Worm (Caenorhabditis elegans) whole organism, L1 larva: Measurements from ENCODE around the gene ZK616.65.
A peak's percentile ranks its signal among the peaks of the same experiment; 100 is the strongest.

ENCODE experiments used
- C04F5.9 ChIP-seq: sonication (generic microtip); optimal IDR thresholded peaks from 2 replicates; lab custom pipeline; 2016; ENCODE audit warnings: missing genetic modification characterization, missing compliant biosample characterization
- C34B4.2 ChIP-seq: sonication (generic microtip); optimal IDR thresholded peaks from 2 replicates; lab custom pipeline; 2017; ENCODE audit warnings: mild to moderate bottlenecking, missing genetic modification characterization, missing compliant biosample characterization
- Y116A8C.19 ChIP-seq: sonication (generic microtip); optimal IDR thresholded peaks from 2 replicates; lab custom pipeline; 2016; ENCODE audit warnings: missing compliant biosample characterization, missing genetic modification characterization, borderline replicate concordance
- aha-1 ChIP-seq: fragments of 150-350 bp; optimal IDR thresholded peaks from 2 replicates; lab custom pipeline; 2014; ENCODE audit warnings: missing biosample characterization, missing genetic modification characterization
- alr-1 ChIP-seq: fragments of 200-800 bp; sonication (Bioruptor generic); optimal IDR thresholded peaks from 2 replicates; lab custom pipeline; 2018; ENCODE audit warnings: borderline replicate concordance, mild to moderate bottlenecking, missing genetic modification characterization, missing compliant biosample characterization
- aly-2 ChIP-seq: fragments of 150-350 bp; optimal IDR thresholded peaks from 2 replicates; lab custom pipeline; 2014; ENCODE audit warnings: missing biosample characterization, missing genetic modification characterization
- blmp-1 ChIP-seq: fragments of 150-350 bp; optimal IDR thresholded peaks from 2 replicates; lab custom pipeline; 2014; ENCODE audit warnings: missing biosample characterization, missing genetic modification characterization
- ceh-8 ChIP-seq: fragments of 200-800 bp; sonication (Bioruptor generic); optimal IDR thresholded peaks from 2 replicates; lab custom pipeline; 2018; ENCODE audit warnings: mild to moderate bottlenecking, missing genetic modification characterization, moderate library complexity, missing compliant biosample characterization
- ceh-82 ChIP-seq, 3 experiments: fragments of 150-350 bp in 1 of 3; sonication (generic microtip) in 2 of 3; optimal IDR thresholded peaks; 2 replicates each; lab custom pipeline; 2014 to 2017; ENCODE audit warnings: missing biosample characterization in 3 of 3, missing genetic modification characterization in 3 of 3
- ces-1 ChIP-seq: fragments of 150-350 bp; optimal IDR thresholded peaks from 2 replicates; lab custom pipeline; 2014; ENCODE audit warnings: missing biosample characterization, missing genetic modification reagents, missing genetic modification characterization
- dpl-1 ChIP-seq, 3 experiments: fragments of 150-350 bp in 2 of 3; sonication (generic microtip) in 1 of 3; optimal IDR thresholded peaks; 2 replicates each; lab custom pipeline; 2014 to 2017; ENCODE audit warnings: missing biosample characterization in 3 of 3, missing genetic modification characterization in 3 of 3, missing genetic modification reagents in 3 of 3
- efl-3 ChIP-seq: fragments of 200-800 bp; sonication (Bioruptor generic); optimal IDR thresholded peaks from 2 replicates; lab custom pipeline; 2018; ENCODE audit warnings: mild to moderate bottlenecking, missing genetic modification characterization, missing compliant biosample characterization
- egl-27 ChIP-seq, 2 experiments: fragments of 150-350 bp in 1 of 2; sonication (generic microtip); optimal IDR thresholded peaks; 3 replicates each; lab custom pipeline; 2017 to 2018; ENCODE audit warnings: missing biosample characterization in 2 of 2, missing genetic modification characterization in 2 of 2, missing genetic modification reagents in 2 of 2
- elt-3 ChIP-seq, 6 experiments: fragments of 150-350 bp in 1 of 6; sonication (generic microtip); optimal IDR thresholded peaks; 2 replicates each; lab custom pipeline; 2017 to 2018; ENCODE audit warnings: missing biosample characterization in 6 of 6, missing genetic modification characterization in 6 of 6, inconsistent platforms in 1 of 6
- ets-5 ChIP-seq: fragments of 200-800 bp; sonication (Bioruptor generic); IDR thresholded peaks from 2 replicates; pipeline ENCODE4 v1.3.6; 2022; ENCODE audit warnings: missing genetic modification characterization, missing compliant biosample characterization
- fkh-10 ChIP-seq: sonication (generic microtip); optimal IDR thresholded peaks from 2 replicates; lab custom pipeline; 2017; ENCODE audit warnings: missing biosample characterization, missing genetic modification reagents, missing genetic modification characterization
- fkh-4 ChIP-seq: sonication (generic microtip); optimal IDR thresholded peaks from 2 replicates; lab custom pipeline; 2016; ENCODE audit warnings: missing compliant biosample characterization, missing genetic modification characterization, borderline replicate concordance
- fos-1 ChIP-seq: fragments of 150-350 bp; optimal IDR thresholded peaks from 2 replicates; lab custom pipeline; 2014; ENCODE audit warnings: missing biosample characterization, missing genetic modification characterization
- grh-1 ChIP-seq: fragments of 200-800 bp; sonication (Bioruptor generic); IDR thresholded peaks from 2 replicates; pipeline ENCODE4 v1.3.6; 2022; ENCODE audit warnings: missing genetic modification reagents, missing genetic modification characterization, missing compliant biosample characterization
- hlh-17 ChIP-seq: fragments of 200-800 bp; sonication (Bioruptor generic); optimal IDR thresholded peaks from 2 replicates; lab custom pipeline; 2018; ENCODE audit warnings: missing genetic modification characterization, mild to moderate bottlenecking, missing compliant biosample characterization, moderate library complexity, borderline replicate concordance
- hpl-2 ChIP-seq: fragments of 150-350 bp; optimal IDR thresholded peaks from 2 replicates; lab custom pipeline; 2014; ENCODE audit warnings: missing biosample characterization, missing genetic modification reagents, missing genetic modification characterization
- isw-1 ChIP-seq: fragments of 200-800 bp; sonication (Bioruptor generic); IDR thresholded peaks from 2 replicates; pipeline ENCODE4 v1.3.6; 2022; ENCODE audit warnings: missing genetic modification characterization, missing compliant biosample characterization
- jun-1 ChIP-seq: fragments of 150-350 bp; optimal IDR thresholded peaks from 2 replicates; lab custom pipeline; 2014; ENCODE audit warnings: missing biosample characterization, missing genetic modification reagents, missing genetic modification characterization
- lin-14 ChIP-seq: fragments of 200-800 bp; sonication (Bioruptor generic); optimal IDR thresholded peaks from 2 replicates; lab custom pipeline; 2018; ENCODE audit warnings: mild to moderate bottlenecking, missing genetic modification characterization, moderate library complexity, missing compliant biosample characterization
- lin-35 ChIP-seq, 2 experiments: fragments of 150-350 bp; optimal IDR thresholded peaks; 2 replicates each; lab custom pipeline; 2014; ENCODE audit warnings: missing biosample characterization in 2 of 2, missing genetic modification characterization in 2 of 2, missing genetic modification reagents in 2 of 2
- lir-3 ChIP-seq: sonication (generic microtip); optimal IDR thresholded peaks from 2 replicates; lab custom pipeline; 2016; ENCODE audit warnings: mild to moderate bottlenecking, missing genetic modification characterization, moderate library complexity, missing compliant biosample characterization; ENCODE audit not compliant: poor library complexity
- lsy-2 ChIP-seq, 2 experiments: fragments of 150-350 bp; optimal IDR thresholded peaks; 2 replicates each; lab custom pipeline; 2014; ENCODE audit warnings: missing biosample characterization in 2 of 2, missing genetic modification characterization in 2 of 2
- mab-9 ChIP-seq: fragments of 200-800 bp; sonication (Bioruptor generic); IDR thresholded peaks from 2 replicates; pipeline ENCODE4 v1.3.6; 2022; ENCODE audit warnings: missing genetic modification reagents, missing genetic modification characterization, missing compliant biosample characterization
- mdl-1 ChIP-seq, 2 experiments: fragments of 150-350 bp; optimal IDR thresholded peaks; 2 replicates each; lab custom pipeline; 2014 to 2017; ENCODE audit warnings: missing biosample characterization in 2 of 2, missing genetic modification characterization in 2 of 2, inconsistent platforms in 1 of 2
- mef-2 ChIP-seq: fragments of 150-350 bp; optimal IDR thresholded peaks from 2 replicates; lab custom pipeline; 2014; ENCODE audit warnings: missing biosample characterization, missing genetic modification characterization
- mep-1 ChIP-seq: fragments of 150-350 bp; optimal IDR thresholded peaks from 2 replicates; lab custom pipeline; 2014; ENCODE audit warnings: missing biosample characterization, missing genetic modification characterization
- nhr-11 ChIP-seq: fragments of 150-350 bp; optimal IDR thresholded peaks from 2 replicates; lab custom pipeline; 2014; ENCODE audit warnings: missing biosample characterization, missing genetic modification characterization
- nhr-19 ChIP-seq: fragments of 200-800 bp; sonication (Bioruptor generic); conservative IDR thresholded peaks from 2 replicates; pipeline ENCODE4 v1.3.6; 2022; ENCODE audit warnings: missing genetic modification characterization, missing compliant biosample characterization
- nhr-237 ChIP-seq: fragments of 150-350 bp; optimal IDR thresholded peaks from 2 replicates; lab custom pipeline; 2014; ENCODE audit warnings: missing biosample characterization, missing genetic modification characterization
- nhr-47 ChIP-seq: sonication (generic microtip); optimal IDR thresholded peaks from 2 replicates; lab custom pipeline; 2016; ENCODE audit warnings: mild to moderate bottlenecking, missing genetic modification characterization, moderate library complexity, missing compliant biosample characterization
- nhr-71 ChIP-seq: sonication (generic microtip); optimal IDR thresholded peaks from 2 replicates; lab custom pipeline; 2016; ENCODE audit warnings: mild to moderate bottlenecking, missing genetic modification characterization, moderate library complexity, missing compliant biosample characterization
- nhr-77 ChIP-seq: fragments of 150-350 bp; optimal IDR thresholded peaks from 2 replicates; lab custom pipeline; 2014; ENCODE audit warnings: missing biosample characterization, missing genetic modification characterization
- nhr-84 ChIP-seq: sonication (generic microtip); optimal IDR thresholded peaks from 2 replicates; lab custom pipeline; 2017; ENCODE audit warnings: missing biosample characterization, missing genetic modification characterization
- nhr-85 ChIP-seq: sonication (generic microtip); peaks from one replicate; lab custom pipeline; 2016; ENCODE audit warnings: missing genetic modification characterization, inconsistent platforms, missing compliant biosample characterization
- rnt-1 ChIP-seq: sonication (generic microtip); optimal IDR thresholded peaks from 2 replicates; lab custom pipeline; 2016; ENCODE audit warnings: mild to moderate bottlenecking, missing genetic modification characterization, moderate library complexity, missing compliant biosample characterization
- skn-1 ChIP-seq: fragments of 150-350 bp; optimal IDR thresholded peaks from 2 replicates; lab custom pipeline; 2014; ENCODE audit warnings: missing biosample characterization, missing genetic modification characterization
- snu-23 ChIP-seq: sonication (generic microtip); optimal IDR thresholded peaks from 2 replicates; lab custom pipeline; 2016; ENCODE audit warnings: missing genetic modification characterization, missing compliant biosample characterization
- sptf-1 ChIP-seq: fragments of 150-350 bp; optimal IDR thresholded peaks from 2 replicates; lab custom pipeline; 2014; ENCODE audit warnings: missing biosample characterization, missing genetic modification characterization
- sup-37 ChIP-seq: fragments of 200-800 bp; sonication (Bioruptor generic); optimal IDR thresholded peaks from 2 replicates; lab custom pipeline; 2018; ENCODE audit warnings: mild to moderate bottlenecking, missing genetic modification characterization, missing compliant biosample characterization
- swsn-7 ChIP-seq: sonication (generic microtip); optimal IDR thresholded peaks from 2 replicates; lab custom pipeline; 2016; ENCODE audit warnings: missing genetic modification characterization, missing compliant biosample characterization
- tbx-2 ChIP-seq: sonication (generic microtip); optimal IDR thresholded peaks from 2 replicates; lab custom pipeline; 2016; ENCODE audit warnings: missing genetic modification characterization, missing compliant biosample characterization
- unc-62 ChIP-seq: fragments of 150-350 bp; optimal IDR thresholded peaks from 2 replicates; lab custom pipeline; 2014; ENCODE audit warnings: missing biosample characterization, missing genetic modification reagents, missing genetic modification characterization
- unc-86 ChIP-seq: sonication (generic microtip); optimal IDR thresholded peaks from 2 replicates; lab custom pipeline; 2016; ENCODE audit warnings: missing genetic modification characterization, missing compliant biosample characterization
- vab-15 ChIP-seq: sonication (generic microtip); optimal IDR thresholded peaks from 2 replicates; lab custom pipeline; 2017; ENCODE audit warnings: missing genotype, mild to moderate bottlenecking, missing genetic modification characterization, missing compliant biosample characterization
- xbp-1 ChIP-seq: sonication (generic microtip); optimal IDR thresholded peaks from 2 replicates; lab custom pipeline; 2016; ENCODE audit warnings: missing genetic modification characterization, missing compliant biosample characterization
- zag-1 ChIP-seq: fragments of 150-350 bp; optimal IDR thresholded peaks from 2 replicates; lab custom pipeline; 2014; ENCODE audit warnings: missing biosample characterization, missing genetic modification characterization
- ztf-11 ChIP-seq, 2 experiments: sonication (generic microtip); optimal IDR thresholded peaks; 2 replicates each; lab custom pipeline; 2016 to 2017; ENCODE audit warnings: missing genetic modification characterization in 2 of 2, missing biosample characterization in 1 of 2, missing compliant biosample characterization in 1 of 2
- ztf-4 ChIP-seq: fragments of 150-350 bp; optimal IDR thresholded peaks from 2 replicates; lab custom pipeline; 2014; ENCODE audit warnings: missing biosample characterization, missing genetic modification characterization

The ZK616.65 gene

ce11 chrIV:5368860-5369259 lies 42.2 kb downstream of the ZK616.65 start (continued):
- no peak for TF ChIP-seq elt-3 (tag; optimal IDR thresholded peaks at IDR 0.05; lab: Kevin White, UChicago)
- peak; percentile 52 for TF ChIP-seq snu-23 (GFP tag; lab: Kevin White, UChicago)
- TF ChIP-seq lin-35 (GFP tag; optimal IDR thresholded peaks at IDR 0.05; lab: Kevin White, UChicago) = peak; percentile 37 to 43
- no peak for TF ChIP-seq grh-1 (GFP tag; lab: Robert Waterston, UW)
- TF ChIP-seq ceh-82 (tag; optimal IDR thresholded peaks at IDR 0.05; lab: Kevin White, UChicago) = peak in 1 of 3 experiments; percentile 41
- no peak for TF ChIP-seq hlh-17 (GFP tag; lab: Kevin White, UChicago)
- TF ChIP-seq dpl-1 (GFP tag; optimal IDR thresholded peaks at IDR 0.05; lab: Kevin White, UChicago) = peak in 2 of 3 experiments; percentile 7 to 11
- peak; percentile 13 for TF ChIP-seq ztf-4 (tag; lab: Kevin White, UChicago)
- TF ChIP-seq nhr-85 (tag; lab: Kevin White, UChicago) = peak; percentile 58
- no peak for TF ChIP-seq mdl-1 (tag; optimal IDR thresholded peaks at IDR 0.05; lab: Kevin White, UChicago)
- TF ChIP-seq mef-2 (tag; lab: Kevin White, UChicago) = no peak
- no peak for TF ChIP-seq unc-62 (GFP tag; lab: Kevin White, UChicago)
- peak; percentile 8 for TF ChIP-seq nhr-47
- no peak for TF ChIP-seq C34B4.2
- no peak for TF ChIP-seq fkh-10
- TF ChIP-seq aha-1 (tag; lab: Kevin White, UChicago) = no peak
- TF ChIP-seq nhr-19 = peak; percentile 15; the same call in 1 of the 2 replicates
- peak; percentile 5 for TF ChIP-seq skn-1
- peak; percentile 71 for TF ChIP-seq lin-14 (GFP tag; lab: Kevin White, UChicago)
- no peak for TF ChIP-seq sptf-1
- TF ChIP-seq fkh-4 = no peak
- peak; percentile 55 for TF ChIP-seq swsn-7 (tag; lab: Kevin White, UChicago)
- no peak for TF ChIP-seq fos-1
- no peak for TF ChIP-seq mep-1 (tag; lab: Kevin White, UChicago)
- TF ChIP-seq ceh-8 (GFP tag; lab: Kevin White, UChicago) = no peak
- no peak for TF ChIP-seq hpl-2 (GFP tag; lab: Kevin White, UChicago)
- no peak for TF ChIP-seq mab-9 (GFP tag; lab: Robert Waterston, UW)
- no peak for TF ChIP-seq nhr-84 (tag; lab: Kevin White, UChicago)
- TF ChIP-seq Y116A8C.19 = no peak
- TF ChIP-seq zag-1 = no peak
- no peak for TF ChIP-seq ets-5
- TF ChIP-seq jun-1 (tag; lab: Kevin White, UChicago) = no peak
- TF ChIP-seq aly-2 = no peak
- TF ChIP-seq ztf-11 (tag; optimal IDR thresholded peaks at IDR 0.05; lab: Kevin White, UChicago) = no peak
- TF ChIP-seq lsy-2 (tag; optimal IDR thresholded peaks at IDR 0.05; lab: Kevin White, UChicago) = peak; percentile 38 to 45
- no peak for TF ChIP-seq nhr-11 (tag; lab: Kevin White, UChicago)
- no peak for TF ChIP-seq nhr-237 (tag; lab: Kevin White, UChicago)
- TF ChIP-seq tbx-2 (tag; lab: Kevin White, UChicago) = peak; percentile 9
- no peak for TF ChIP-seq ces-1 (GFP tag; lab: Kevin White, UChicago)
- no peak for TF ChIP-seq sup-37
- TF ChIP-seq rnt-1 = peak; percentile 42
- no peak for TF ChIP-seq blmp-1 (tag; lab: Kevin White, UChicago)
- TF ChIP-seq lir-3 (tag; lab: Kevin White, UChicago) = peak; percentile 26
- TF ChIP-seq nhr-77 (tag; lab: Kevin White, UChicago) = no peak
- TF ChIP-seq egl-27 (tag; optimal IDR thresholded peaks at IDR 0.05; lab: Kevin White, UChicago) = no peak
- peak; percentile 40 for TF ChIP-seq nhr-71
- TF ChIP-seq unc-86 (tag; lab: Kevin White, UChicago) = peak; percentile 37
- TF ChIP-seq C04F5.9 (tag; lab: Kevin White, UChicago) = no peak
- TF ChIP-seq xbp-1 = peak; percentile 25
- TF ChIP-seq alr-1 (tag; lab: Kevin White, UChicago) = no peak
- TF ChIP-seq vab-15 = no peak
- peak; percentile 2; the same call in 1 of the 2 replicates for TF ChIP-seq isw-1
- no peak for TF ChIP-seq efl-3 (GFP tag; lab: Kevin White, UChicago)
